Fruit fly (Drosophila melanogaster) whole organism, embryonic: Measurements from ENCODE around the gene CG17839.

Experiments used
- Asciz ChIP-seq: fragments of 200-800 bp; sonication (Bioruptor generic); optimal IDR thresholded peaks from 2 replicates; lab custom pipeline; 2017; ENCODE audit warnings: missing biosample characterization, mild to moderate bottlenecking, missing genetic modification characterization, missing genetic modification reagents
- Bdp1 ChIP-seq: fragments of 200-800 bp; sonication (Bioruptor generic); optimal IDR thresholded peaks from 3 replicates; lab custom pipeline; 2016; ENCODE audit warnings: missing biosample characterization, missing genetic modification characterization
- Bteb2 ChIP-seq: fragments of 200-800 bp; sonication (Bioruptor generic); optimal IDR thresholded peaks from 2 replicates; lab custom pipeline; 2016; ENCODE audit warnings: missing biosample characterization, missing genetic modification characterization
- CG10147 ChIP-seq: fragments of 200-800 bp; sonication (Bioruptor generic); optimal IDR thresholded peaks from 2 replicates; lab custom pipeline; 2019; ENCODE audit warnings: missing biosample characterization, mild to moderate bottlenecking, missing genetic modification characterization, moderate library complexity
- CG11085 ChIP-seq: fragments of 200-800 bp; sonication (Bioruptor generic); IDR thresholded peaks from 2 replicates; pipeline ENCODE4 v1.3.6; 2022; ENCODE audit warnings: missing biosample characterization, missing genetic modification characterization
- CG12769 ChIP-seq: fragments of 200-800 bp; sonication (Bioruptor generic); optimal IDR thresholded peaks from 2 replicates; lab custom pipeline; 2019; ENCODE audit warnings: missing biosample characterization, mild to moderate bottlenecking, missing genetic modification characterization, moderate library complexity
- CG12942 ChIP-seq: fragments of 200-800 bp; sonication (Bioruptor generic); optimal IDR thresholded peaks from 3 replicates; lab custom pipeline; 2016; ENCODE audit warnings: missing biosample characterization, missing genetic modification characterization
- CG13624 ChIP-seq: fragments of 200-800 bp; sonication (Bioruptor generic); optimal IDR thresholded peaks from 2 replicates; lab custom pipeline; 2016; ENCODE audit warnings: missing biosample characterization, missing genetic modification characterization
- CG15269 ChIP-seq: fragments of 200-800 bp; sonication (Bioruptor generic); optimal IDR thresholded peaks from 2 replicates; lab custom pipeline; 2018; ENCODE audit warnings: missing biosample characterization, mild to moderate bottlenecking, missing genetic modification characterization, moderate library complexity
- CG1529 ChIP-seq: fragments of 200-800 bp; sonication (Bioruptor generic); optimal IDR thresholded peaks from 3 replicates; lab custom pipeline; 2018; ENCODE audit warnings: missing biosample characterization, missing genetic modification characterization
- CG1647 ChIP-seq: fragments of 200-800 bp; sonication (Bioruptor generic); optimal IDR thresholded peaks from 3 replicates; lab custom pipeline; 2016; ENCODE audit warnings: missing biosample characterization, missing genetic modification characterization
- CG2712 ChIP-seq: fragments of 200-800 bp; optimal IDR thresholded peaks from 3 replicates; lab custom pipeline; 2019; ENCODE audit warnings: missing biosample characterization, mild to moderate bottlenecking, missing genetic modification characterization, moderate library complexity
- CG3163 ChIP-seq: fragments of 200-800 bp; sonication (Bioruptor generic); optimal IDR thresholded peaks from 3 replicates; lab custom pipeline; 2016; ENCODE audit warnings: missing biosample characterization, missing genetic modification characterization
- CG3407 ChIP-seq: fragments of 200-800 bp; sonication (Bioruptor generic); optimal IDR thresholded peaks from 2 replicates; lab custom pipeline; 2018; ENCODE audit warnings: missing biosample characterization, mild to moderate bottlenecking, missing genetic modification characterization
- CG34376 ChIP-seq: fragments of 200-800 bp; sonication (Bioruptor generic); optimal IDR thresholded peaks from 2 replicates; lab custom pipeline; 2018; ENCODE audit warnings: missing biosample characterization, mild to moderate bottlenecking, missing genetic modification characterization
- CG4328 ChIP-seq: fragments of 200-800 bp; sonication (Bioruptor generic); optimal IDR thresholded peaks from 3 replicates; lab custom pipeline; 2017; ENCODE audit warnings: missing biosample characterization, missing genetic modification reagents, missing genetic modification characterization
- CG4404 ChIP-seq: fragments of 200-800 bp; sonication (Bioruptor generic); IDR thresholded peaks from 2 replicates; pipeline ENCODE4 v1.3.6; 2022; ENCODE audit warnings: missing biosample characterization, missing genetic modification characterization
- CG4730 ChIP-seq: fragments of 200-800 bp; sonication (Bioruptor generic); IDR thresholded peaks from 2 replicates; pipeline ENCODE4 v1.3.6; 2022; ENCODE audit warnings: missing biosample characterization, missing genetic modification characterization
- CG6689 ChIP-seq: fragments of 200-800 bp; sonication (Bioruptor generic); IDR thresholded peaks from 2 replicates; pipeline ENCODE4 v1.3.6; 2022; ENCODE audit warnings: missing biosample characterization, missing genetic modification characterization
- CG8281 ChIP-seq: fragments of 200-800 bp; sonication (Bioruptor generic); optimal IDR thresholded peaks from 2 replicates; lab custom pipeline; 2018; ENCODE audit warnings: missing biosample characterization, mild to moderate bottlenecking, missing genetic modification characterization, moderate library complexity
- CG8290 ChIP-seq, 3 experiments: fragments of 200-800 bp; sonication (Bioruptor generic); optimal IDR thresholded peaks; 2 replicates each; lab custom pipeline; 2016 to 2019; ENCODE audit warnings: missing biosample characterization in 3 of 3, missing genetic modification characterization in 3 of 3, mild to moderate bottlenecking in 2 of 3, moderate library complexity in 1 of 3
- Dip2 ChIP-seq: fragments of 200-800 bp; sonication (Bioruptor generic); IDR thresholded peaks from 2 replicates; pipeline ENCODE4 v1.3.6; 2022; ENCODE audit warnings: missing biosample characterization, missing genetic modification characterization
- H2.0 ChIP-seq: fragments of 200-800 bp; sonication (Bioruptor generic); IDR thresholded peaks from 2 replicates; pipeline ENCODE4 v1.3.6; 2022; ENCODE audit warnings: missing biosample characterization, missing genetic modification characterization
- Hr78 ChIP-seq, 2 experiments: fragments of 200-800 bp in 1 of 2; fragments of >200 bp in 1 of 2; sonication (Bioruptor generic) in 1 of 2; optimal IDR thresholded peaks; 2 replicates each; lab custom pipeline; 2017 to 2019; ENCODE audit warnings: missing biosample characterization in 2 of 2, missing genetic modification characterization in 2 of 2, mild to moderate bottlenecking in 1 of 2, moderate library complexity in 1 of 2
- Mrtf ChIP-seq: fragments of 200-800 bp; sonication (Bioruptor generic); IDR thresholded peaks from 3 replicates; pipeline ENCODE4 v1.3.6; 2022; ENCODE audit warnings: missing biosample characterization, missing genetic modification characterization
- Nf-YB ChIP-seq: fragments of 200-800 bp; sonication (Bioruptor generic); optimal IDR thresholded peaks from 3 replicates; lab custom pipeline; 2019; ENCODE audit warnings: missing biosample characterization, mild to moderate bottlenecking, missing genetic modification characterization, moderate library complexity
- Ssrp ChIP-seq: fragments of 200-800 bp; sonication (Bioruptor generic); optimal IDR thresholded peaks from 2 replicates; lab custom pipeline; 2018; ENCODE audit warnings: missing biosample characterization, mild to moderate bottlenecking, missing genetic modification characterization, moderate library complexity
- al ChIP-seq: fragments of 200-800 bp; sonication (Bioruptor generic); IDR thresholded peaks from 2 replicates; pipeline ENCODE4 v1.3.6; 2022; ENCODE audit warnings: missing biosample characterization, missing genetic modification characterization
- amos ChIP-seq: fragments of 200-800 bp; sonication (Bioruptor generic); IDR thresholded peaks from 2 replicates; pipeline ENCODE4 v1.3.6; 2022; ENCODE audit warnings: missing biosample characterization, missing genetic modification characterization; ENCODE audit not compliant: partially characterized antibody
- az2 ChIP-seq: fragments of 200-800 bp; sonication (Bioruptor generic); optimal IDR thresholded peaks from 3 replicates; lab custom pipeline; 2016; ENCODE audit warnings: missing biosample characterization, missing genetic modification characterization
- bcd ChIP-seq: fragments of 200-800 bp; sonication (Bioruptor generic); optimal IDR thresholded peaks from 2 replicates; lab custom pipeline; 2017; ENCODE audit warnings: missing biosample characterization, mild to moderate bottlenecking, missing genetic modification characterization
- bigmax ChIP-seq: fragments of 200-800 bp; sonication (Bioruptor generic); optimal IDR thresholded peaks from 2 replicates; lab custom pipeline; 2018; ENCODE audit warnings: missing biosample characterization, mild to moderate bottlenecking, missing genetic modification characterization
- bowl ChIP-seq: fragments of 200-800 bp; sonication (Bioruptor generic); IDR thresholded peaks from 2 replicates; pipeline ENCODE4 v1.3.6; 2022; ENCODE audit warnings: missing biosample characterization, missing genetic modification characterization
- br ChIP-seq: fragments of >200 bp; optimal IDR thresholded peaks from 2 replicates; lab custom pipeline; 2017
- cg ChIP-seq: fragments of 200-800 bp; sonication (Bioruptor generic); optimal IDR thresholded peaks from 3 replicates; lab custom pipeline; 2019; ENCODE audit warnings: missing biosample characterization, mild to moderate bottlenecking, missing genetic modification characterization, moderate library complexity
- chn ChIP-seq: fragments of 200-800 bp; sonication (Bioruptor generic); optimal IDR thresholded peaks from 2 replicates; lab custom pipeline; 2016; ENCODE audit warnings: missing biosample characterization, missing genetic modification characterization
- eve ChIP-seq, 2 experiments: fragments of >200 bp; optimal IDR thresholded peaks; 2 replicates each; lab custom pipeline; 2017; ENCODE audit warnings: missing biosample characterization in 2 of 2, missing genetic modification characterization in 2 of 2
- fd64A ChIP-seq: fragments of 200-800 bp; sonication (Bioruptor generic); optimal IDR thresholded peaks from 3 replicates; lab custom pipeline; 2018; ENCODE audit warnings: missing biosample characterization, mild to moderate bottlenecking, missing genetic modification characterization
- hkb ChIP-seq, 2 experiments: fragments of 200-800 bp in 1 of 2; fragments of >200 bp in 1 of 2; sonication (Bioruptor generic) in 1 of 2; IDR thresholded peaks in 1 of 2; optimal IDR thresholded peaks in 1 of 2; 2 replicates each; pipeline versions ENCODE4 v1.3.6 to Lab custom; 2017 to 2022; ENCODE audit warnings: missing biosample characterization in 1 of 2, missing genetic modification characterization in 1 of 2
- kah ChIP-seq: fragments of 200-800 bp; sonication (Bioruptor generic); optimal IDR thresholded peaks from 2 replicates; lab custom pipeline; 2018; ENCODE audit warnings: missing biosample characterization, mild to moderate bottlenecking, missing genetic modification characterization
- pan ChIP-seq, 4 experiments: fragments of >200 bp in 3 of 4; fragments of 200-800 bp in 1 of 4; sonication (Bioruptor generic) in 1 of 4; optimal IDR thresholded peaks in 3 of 4; IDR thresholded peaks in 1 of 4; 2 replicates each; pipeline versions ENCODE4 v1.3.6 to Lab custom; 2017 to 2022; ENCODE audit warnings: missing biosample characterization in 2 of 4, missing genetic modification characterization in 2 of 4, mixed read lengths in 1 of 4
- prd ChIP-seq, 3 experiments: fragments of >200 bp in 2 of 3; fragments of 200-800 bp in 1 of 3; sonication (Bioruptor generic) in 1 of 3; optimal IDR thresholded peaks in 2 of 3; IDR thresholded peaks in 1 of 3; 2 replicates in 2 of 3; 3 replicates in 1 of 3; pipeline versions ENCODE4 v1.3.6 to Lab custom; 2017 to 2022; ENCODE audit warnings: missing biosample characterization in 1 of 3, missing genetic modification characterization in 1 of 3
- sisA ChIP-seq: fragments of 200-800 bp; sonication (Bioruptor generic); IDR thresholded peaks from 2 replicates; pipeline ENCODE4 v1.3.6; 2022; ENCODE audit warnings: missing biosample characterization, missing genetic modification characterization
- slp2 ChIP-seq: fragments of 200-800 bp; sonication (Bioruptor generic); optimal IDR thresholded peaks from 2 replicates; lab custom pipeline; 2016; ENCODE audit warnings: missing biosample characterization, missing genetic modification characterization
- tap ChIP-seq: fragments of 200-800 bp; optimal IDR thresholded peaks from 3 replicates; lab custom pipeline; 2019; ENCODE audit warnings: missing biosample characterization, mild to moderate bottlenecking, missing genetic modification characterization, moderate library complexity
- tna ChIP-seq: fragments of 200-800 bp; sonication (Bioruptor generic); IDR thresholded peaks from 2 replicates; pipeline ENCODE4 v1.3.6; 2022; ENCODE audit warnings: missing biosample characterization, missing genetic modification characterization; ENCODE audit not compliant: partially characterized antibody
- tx ChIP-seq: fragments of 200-800 bp; sonication (Bioruptor generic); optimal IDR thresholded peaks from 2 replicates; lab custom pipeline; 2016; ENCODE audit warnings: missing biosample characterization, missing genetic modification characterization
- vfl ChIP-seq: fragments of 200-800 bp; sonication (Bioruptor generic); optimal IDR thresholded peaks from 2 replicates; lab custom pipeline; 2016; ENCODE audit warnings: missing biosample characterization, missing genetic modification characterization
- wor ChIP-seq: fragments of 200-800 bp; sonication (Bioruptor generic); IDR thresholded peaks from 2 replicates; pipeline ENCODE4 v1.3.6; 2022; ENCODE audit warnings: missing biosample characterization, missing genetic modification characterization

Gene CG17839

dm6 chr3L:14790127-14790589 is 14.8 kb upstream of the CG17839 start (continued):
- peak; percentile 85 for TF ChIP-seq chn (GFP tag; lab: Kevin White, UChicago)
- TF ChIP-seq az2 (GFP tag; lab: Kevin White, UChicago), result peak; percentile 74
- peak; percentile 38 for TF ChIP-seq CG34376 (GFP tag; lab: Kevin White, UChicago)
- TF ChIP-seq slp2 (GFP tag; lab: Kevin White, UChicago), result peak; percentile 75
- TF ChIP-seq H2.0 (GFP tag; lab: Robert Waterston, UW), result peak; percentile 47; the same call in 1 of the 2 replicates
- TF ChIP-seq CG13624 (GFP tag; lab: Kevin White, UChicago), result peak; percentile 88
- TF ChIP-seq hkb (optimal IDR thresholded peaks at IDR 0.05; lab: Kevin White, UChicago), result peak; percentile 47
- peak; percentile 69 for TF ChIP-seq hkb (GFP tag; IDR thresholded peaks at IDR 0.05; lab: Robert Waterston, UW)
- TF ChIP-seq CG1647 (GFP tag; lab: Kevin White, UChicago), result peak; percentile 90
- peak; percentile 79 for TF ChIP-seq CG4404 (GFP tag; lab: Robert Waterston, UW)
- TF ChIP-seq Asciz (GFP tag; lab: Kevin White, UChicago), result no peak
- peak; percentile 49 for TF ChIP-seq CG1529 (GFP tag; lab: Kevin White, UChicago)
- TF ChIP-seq CG11085 (GFP tag; lab: Robert Waterston, UW), result peak; percentile 71
- TF ChIP-seq CG8290 (GFP tag; optimal IDR thresholded peaks at IDR 0.05; lab: Kevin White, UChicago), result peak; percentile 59
- TF ChIP-seq CG8290 (tag; optimal IDR thresholded peaks at IDR 0.05; lab: Kevin White, UChicago), result peak in 1 of 2 experiments; percentile 26
- TF ChIP-seq CG4328 (GFP tag; lab: Kevin White, UChicago), result peak; percentile 28
- no peak for TF ChIP-seq CG12769
- TF ChIP-seq pan (optimal IDR thresholded peaks at IDR 0.05; lab: Kevin White, UChicago), result no peak
- TF ChIP-seq pan (GFP tag; optimal IDR thresholded peaks at IDR 0.05 in 1 of 2, IDR thresholded peaks at IDR 0.05 in 1 of 2), result peak in 1 of 2 experiments; percentile 67
- TF ChIP-seq cg (GFP tag; lab: Kevin White, UChicago), result peak; percentile 46
- no peak for TF ChIP-seq Dip2
- no peak for TF ChIP-seq Nf-YB
- TF ChIP-seq wor (GFP tag; lab: Robert Waterston, UW), result peak; percentile 59
- peak; percentile 18 for TF ChIP-seq kah (GFP tag; lab: Kevin White, UChicago)
- peak; percentile 69 for TF ChIP-seq bcd (GFP tag; lab: Kevin White, UChicago)
- TF ChIP-seq amos (GFP tag; lab: Robert Waterston, UW), result peak; percentile 78
- peak; percentile 37 for TF ChIP-seq Ssrp (tag; lab: Kevin White, UChicago)
- no peak for TF ChIP-seq prd (optimal IDR thresholded peaks at IDR 0.05; lab: Kevin White, UChicago)
- TF ChIP-seq prd (GFP tag; IDR thresholded peaks at IDR 0.05; lab: Robert Waterston, UW), result peak; percentile 86
- TF ChIP-seq CG8281 (tag; lab: Kevin White, UChicago), result peak; percentile 37
- TF ChIP-seq fd64A, result peak; percentile 0
- TF ChIP-seq CG4730, result peak; percentile 55
- TF ChIP-seq sisA (GFP tag; lab: Robert Waterston, UW), result peak; percentile 76
- peak; percentile 83 for TF ChIP-seq CG6689 (GFP tag; lab: Robert Waterston, UW)
- TF ChIP-seq Hr78 (GFP tag; optimal IDR thresholded peaks at IDR 0.05; lab: Kevin White, UChicago), result no peak
- peak; percentile 64 for TF ChIP-seq CG2712 (tag; lab: Kevin White, UChicago)
- peak; percentile 74 for TF ChIP-seq CG3163 (GFP tag; lab: Kevin White, UChicago)
- peak; percentile 65; the same call in 2 of the 3 replicates for TF ChIP-seq Mrtf (GFP tag; lab: Robert Waterston, UW)
- peak; percentile 65 for TF ChIP-seq vfl
- TF ChIP-seq tx (GFP tag; lab: Kevin White, UChicago), result peak; percentile 90
- peak; percentile 79 for TF ChIP-seq Bteb2 (GFP tag; lab: Kevin White, UChicago)
- TF ChIP-seq tna (GFP tag; lab: Robert Waterston, UW), result peak; percentile 44
- no peak for TF ChIP-seq tap (tag; lab: Kevin White, UChicago)
- no peak for TF ChIP-seq CG15269 (tag; lab: Kevin White, UChicago)
- no peak for TF ChIP-seq br (lab: Kevin White, UChicago)
- peak; percentile 83 for TF ChIP-seq Bdp1
- TF ChIP-seq al, result peak; percentile 72
- TF ChIP-seq bigmax (GFP tag; lab: Kevin White, UChicago), result no peak
- peak; percentile 16 for TF ChIP-seq CG3407 (GFP tag; lab: Kevin White, UChicago)
- TF ChIP-seq CG10147 (GFP tag; lab: Kevin White, UChicago), result no peak
- no peak for TF ChIP-seq bowl (GFP tag; lab: Robert Waterston, UW)
- peak; percentile 82 for TF ChIP-seq CG12942 (GFP tag; lab: Kevin White, UChicago)
- no peak for TF ChIP-seq eve (GFP tag; optimal IDR thresholded peaks at IDR 0.05; lab: Kevin White, UChicago)
